Worm (Caenorhabditis elegans): ENCODE data around the gene sdc-1.

ce11 chrX:16260077-16260476, 15.5 kb upstream of the sdc-1 start:
- TF ChIP-seq nhr-237 (tag; optimal IDR thresholded peaks at IDR 0.05) (no peak), lsy-2 (tag; optimal IDR thresholded peaks at IDR 0.05) (no peak), tbx-8 (GFP tag; optimal IDR thresholded peaks at IDR 0.05) (no peak), snpc-4 (tag; optimal IDR thresholded peaks at IDR 0.05) (no peak), drap-1 (GFP tag; optimal IDR thresholded peaks at IDR 0.05) (no peak), nhr-76 (tag; optimal IDR thresholded peaks at IDR 0.05) (no peak)
